Worm (Caenorhabditis elegans) whole organism, L4 larva: Measurements from ENCODE around the gene srbc-84.

Experiments used
- Y105C5A.15 ChIP-seq: fragments of 200-800 bp; sonication (Bioruptor generic); IDR thresholded peaks from 2 replicates; pipeline ENCODE4 v1.3.6; 2022; ENCODE audit warnings: missing genetic modification characterization, missing compliant biosample characterization
- ZK546.5 ChIP-seq, 2 experiments: sonication (generic microtip); optimal IDR thresholded peaks; 2 replicates each; lab custom pipeline; 2017; ENCODE audit warnings: missing biosample characterization in 2 of 2, missing genetic modification characterization in 2 of 2
- aly-2 ChIP-seq: sonication (generic microtip); optimal IDR thresholded peaks from 2 replicates; lab custom pipeline; 2018; ENCODE audit warnings: missing biosample characterization, missing genetic modification characterization
- ceh-82 ChIP-seq: sonication (generic microtip); optimal IDR thresholded peaks from 2 replicates; lab custom pipeline; 2017; ENCODE audit warnings: missing biosample characterization, missing genetic modification characterization
- nhr-28 ChIP-seq: fragments of 150-350 bp; optimal IDR thresholded peaks from 2 replicates; lab custom pipeline; 2014; ENCODE audit warnings: missing biosample characterization, missing genetic modification characterization
- skn-1 ChIP-seq: fragments of 150-350 bp; optimal IDR thresholded peaks from 2 replicates; lab custom pipeline; 2014; ENCODE audit warnings: missing biosample characterization, missing genetic modification characterization
- unc-62 ChIP-seq, 3 experiments: fragments of 150-350 bp in 1 of 3; sonication (generic microtip); optimal IDR thresholded peaks in 2 of 3; peaks in 1 of 3; 1 replicate in 1 of 3; 2 replicates in 2 of 3; lab custom pipeline; 2014 to 2017; ENCODE audit warnings: missing biosample characterization in 3 of 3, missing genetic modification characterization in 3 of 3, missing genetic modification reagents in 3 of 3, missing genotype in 1 of 3
- ztf-11 ChIP-seq: fragments of 150-350 bp; optimal IDR thresholded peaks from 2 replicates; lab custom pipeline; 2014; ENCODE audit warnings: missing biosample characterization, missing genetic modification characterization

- TF ChIP-seq ztf-11 (no peak), unc-62 (GFP tag; optimal IDR thresholded peaks at IDR 0.05 in 1 of 2; lab: Kevin White, UChicago) (no peak), unc-62 (tag; optimal IDR thresholded peaks at IDR 0.05; lab: Kevin White, UChicago) (no peak), ceh-82 (tag; lab: Kevin White, UChicago) (no peak), Y105C5A.15 (GFP tag; lab: Robert Waterston, UW) (no peak), nhr-28 (tag; lab: Kevin White, UChicago) (no peak), skn-1 (no peak), aly-2 (no peak), ZK546.5 (tag; optimal IDR thresholded peaks at IDR 0.05; lab: Kevin White, UChicago) (no peak)
Observed at ce11 chrV:16253687-16254086, 45.1 kb upstream of the srbc-84 start, which contains the start of gene gcy-20.
